Fruit fly (Drosophila melanogaster): ENCODE measurements around the gene Lkb1.

DNA sequence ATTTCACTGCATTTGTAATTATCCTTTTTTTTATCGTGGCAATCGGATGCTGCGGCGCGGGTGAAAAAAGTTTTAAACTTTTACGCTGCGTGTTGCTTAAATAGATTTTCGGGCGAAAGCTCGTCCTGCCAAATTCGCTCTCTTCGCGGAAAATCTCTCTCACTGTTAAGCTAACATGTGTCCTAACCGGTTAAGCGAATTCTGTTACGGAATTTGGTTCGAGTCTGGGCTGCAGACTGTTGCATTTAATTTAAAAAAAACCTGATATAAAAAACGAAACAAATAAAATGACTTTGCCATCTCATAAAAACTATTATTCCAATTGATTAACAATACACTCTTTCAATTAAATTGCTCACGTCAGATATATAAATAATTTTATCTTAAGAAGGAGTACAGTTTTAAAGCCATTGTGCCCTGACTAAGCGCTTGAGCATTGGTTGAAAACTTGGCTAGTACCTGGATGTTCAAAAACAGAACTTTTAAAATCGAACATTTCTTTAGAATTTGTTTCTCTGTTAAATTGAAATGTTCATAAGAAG lies 1.8 kb upstream of the Lkb1 start, which contains the start of gene Task6:
- TF ChIP-seq CG14441 (GFP tag; IDR thresholded peaks at IDR 0.05) = no peak
- TF ChIP-seq CG4707 (GFP tag; optimal IDR thresholded peaks at IDR 0.05) = no peak
- TF ChIP-seq hth (optimal IDR thresholded peaks at IDR 0.05) = no peak
- TF ChIP-seq Bdp1 (GFP tag; optimal IDR thresholded peaks at IDR 0.05) = no peak
- TF ChIP-seq CG17612 (GFP tag; IDR thresholded peaks at IDR 0.05) = no peak
- TF ChIP-seq NC2β (GFP tag; optimal IDR thresholded peaks at IDR 0.05) = no peak
- TF ChIP-seq Awh (GFP tag; IDR thresholded peaks at IDR 0.05) = no peak
- TF ChIP-seq CG7556 (GFP tag; optimal IDR thresholded peaks at IDR 0.05) = no peak
- no peak for TF ChIP-seq fru (optimal IDR thresholded peaks at IDR 0.05)

Measured in whole organism, embryonic.